Worm (Caenorhabditis elegans): ENCODE data around the gene col-148.

ce11 chrV:10281374-10281773 is 39.8 kb downstream of the col-148 start, which contains the start of gene lys-2:
- TF ChIP-seq mep-1 (tag; optimal IDR thresholded peaks at IDR 0.05) (no peak), ceh-82 (tag; optimal IDR thresholded peaks at IDR 0.05) (no peak), unc-98 (GFP tag; IDR thresholded peaks at IDR 0.05) (no peak), lir-3 (tag; optimal IDR thresholded peaks at IDR 0.05; ENCODE audit: poor library complexity) (no peak), ztf-4 (tag; optimal IDR thresholded peaks at IDR 0.05) (no peak)
